Fruit fly (Drosophila melanogaster) whole organism, adult: Measurements from ENCODE around the gene ng3.

Source experiments
- CG11617 ChIP-seq: fragments of 200-800 bp; sonication (Bioruptor generic); optimal IDR thresholded peaks from 2 replicates; lab custom pipeline; 2017; ENCODE audit warnings: mild to moderate bottlenecking, missing biosample characterization, missing genetic modification reagents, missing genetic modification characterization
- CG12768 ChIP-seq: fragments of 200-800 bp; sonication (Bioruptor generic); optimal IDR thresholded peaks from 2 replicates; lab custom pipeline; 2017; ENCODE audit warnings: missing biosample characterization, missing genetic modification characterization, mild to moderate bottlenecking, moderate library complexity, missing genetic modification reagents
- CG14711 ChIP-seq: fragments of 200-800 bp; sonication (Bioruptor generic); optimal IDR thresholded peaks from 2 replicates; lab custom pipeline; 2018; ENCODE audit warnings: missing biosample characterization, mild to moderate bottlenecking, missing genetic modification characterization, moderate library complexity
- CG1620 ChIP-seq: fragments of 200-800 bp; sonication (Bioruptor generic); optimal IDR thresholded peaks from 2 replicates; lab custom pipeline; 2016; ENCODE audit warnings: missing biosample characterization, missing genetic modification characterization
- CG33017 ChIP-seq: fragments of 200-800 bp; sonication (Bioruptor generic); optimal IDR thresholded peaks from 2 replicates; lab custom pipeline; 2018; ENCODE audit warnings: missing biosample characterization, mild to moderate bottlenecking, missing genetic modification characterization, moderate library complexity
- CG5204 ChIP-seq: fragments of 200-800 bp; sonication (Bioruptor generic); optimal IDR thresholded peaks from 2 replicates; lab custom pipeline; 2016; ENCODE audit warnings: missing biosample characterization, missing genetic modification characterization
- CG7045 ChIP-seq: fragments of 200-800 bp; sonication (Bioruptor generic); optimal IDR thresholded peaks from 2 replicates; lab custom pipeline; 2017; ENCODE audit warnings: missing biosample characterization, mild to moderate bottlenecking, missing genetic modification characterization
- CG7101 ChIP-seq: fragments of 200-800 bp; sonication (Bioruptor generic); optimal IDR thresholded peaks from 2 replicates; lab custom pipeline; 2018; ENCODE audit warnings: missing biosample characterization, mild to moderate bottlenecking, missing genetic modification characterization, moderate library complexity
- Clk ChIP-seq: fragments of 200-800 bp; sonication (Bioruptor generic); optimal IDR thresholded peaks from 2 replicates; lab custom pipeline; 2017; ENCODE audit warnings: missing biosample characterization, missing genetic modification characterization
- Crg-1 ChIP-seq: fragments of 200-800 bp; sonication (Bioruptor generic); optimal IDR thresholded peaks from 2 replicates; lab custom pipeline; 2016; ENCODE audit warnings: missing biosample characterization, missing genetic modification characterization
- Hr96 ChIP-seq: fragments of 200-800 bp; sonication (Bioruptor generic); optimal IDR thresholded peaks from 2 replicates; lab custom pipeline; 2016; ENCODE audit warnings: missing biosample characterization, missing genetic modification characterization
- Mnt ChIP-seq: fragments of 200-800 bp; sonication (Bioruptor generic); optimal IDR thresholded peaks from 2 replicates; lab custom pipeline; 2016; ENCODE audit warnings: missing biosample characterization, mild to moderate bottlenecking, missing genetic modification characterization
- bab1 ChIP-seq: fragments of 200-800 bp; sonication (Bioruptor generic); optimal IDR thresholded peaks from 3 replicates; lab custom pipeline; 2019; ENCODE audit warnings: missing biosample characterization, mild to moderate bottlenecking, missing genetic modification characterization, moderate library complexity
- cic ChIP-seq: fragments of 200-800 bp; sonication (Bioruptor generic); optimal IDR thresholded peaks from 2 replicates; lab custom pipeline; 2017; ENCODE audit warnings: missing biosample characterization, mild to moderate bottlenecking, missing genetic modification characterization, moderate library complexity
- cnc ChIP-seq, 2 experiments: fragments of >200 bp; optimal IDR thresholded peaks; 2 replicates each; lab custom pipeline; 2017
- kay ChIP-seq: fragments of 200-800 bp; sonication (Bioruptor generic); peaks from one replicate; lab custom pipeline; 2016; ENCODE audit warnings: missing biosample characterization, missing genetic modification characterization, borderline replicate concordance
- ovo ChIP-seq: fragments of 200-800 bp; sonication (Bioruptor generic); optimal IDR thresholded peaks from 2 replicates; lab custom pipeline; 2016; ENCODE audit warnings: missing biosample characterization, missing genetic modification characterization
- pad ChIP-seq: fragments of 200-800 bp; sonication (Bioruptor generic); optimal IDR thresholded peaks from 3 replicates; lab custom pipeline; 2017; ENCODE audit warnings: missing biosample characterization, missing genetic modification characterization, mild to moderate bottlenecking, moderate library complexity, missing genetic modification reagents
- tj ChIP-seq: fragments of 200-800 bp; sonication (Bioruptor generic); optimal IDR thresholded peaks from 3 replicates; lab custom pipeline; 2017; ENCODE audit warnings: missing biosample characterization, mild to moderate bottlenecking, missing genetic modification characterization, moderate library complexity
- toe ChIP-seq: fragments of 200-800 bp; sonication (Bioruptor generic); optimal IDR thresholded peaks from 2 replicates; lab custom pipeline; 2016; ENCODE audit warnings: missing biosample characterization, missing genetic modification characterization

The ng3 gene

DNA sequence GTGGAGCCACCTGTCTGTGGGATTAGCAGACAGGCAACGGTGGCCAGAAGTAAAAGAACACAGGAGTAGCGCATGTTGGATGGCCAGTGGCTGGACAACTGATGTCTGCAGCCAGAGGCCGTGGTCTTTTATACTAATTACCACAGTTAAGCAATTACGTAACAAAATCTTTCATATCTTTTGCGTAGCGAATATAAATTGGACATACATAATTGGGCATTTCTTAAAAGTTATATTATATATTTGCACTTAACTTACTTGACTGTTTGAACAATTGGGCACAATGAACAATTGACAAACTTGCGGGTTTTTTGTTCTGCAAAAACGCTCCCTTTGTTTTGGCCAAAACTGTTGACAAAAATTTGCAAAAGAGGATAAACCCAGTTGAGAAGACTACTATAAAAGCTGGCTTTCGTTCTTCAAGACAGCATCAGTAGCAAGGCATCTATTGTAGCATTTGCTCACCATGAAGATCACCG, at the start of gene ng3, which contains the start of gene ng1:
ng3 (minus strand) TSS at position 101 of the 479 bp plus-strand sequence.
ng1 (plus strand) TSS at position 429 of the 479 bp plus-strand sequence.
- no peak for TF ChIP-seq CG1620 (GFP tag; lab: Kevin White, UChicago)
- TF ChIP-seq pad (GFP tag; lab: Kevin White, UChicago) = no peak
- no peak for TF ChIP-seq Hr96 (GFP tag; lab: Kevin White, UChicago)
- TF ChIP-seq kay (GFP tag; lab: Kevin White, UChicago) = no peak
- no peak for TF ChIP-seq ovo (GFP tag; lab: Kevin White, UChicago)
- TF ChIP-seq CG7101 (tag; lab: Kevin White, UChicago) = no peak
- TF ChIP-seq CG5204 (GFP tag; lab: Kevin White, UChicago) = no peak
- no peak for TF ChIP-seq cic (GFP tag; lab: Kevin White, UChicago)
- no peak for TF ChIP-seq Clk (GFP tag; lab: Kevin White, UChicago)
- no peak for TF ChIP-seq toe
- no peak for TF ChIP-seq CG14711 (tag; lab: Kevin White, UChicago)

dm6 chrX:3291071-3291660, 49.3 kb upstream of the ng3 start:
- TF ChIP-seq bab1 (GFP tag; lab: Kevin White, UChicago) = no peak
- no peak for TF ChIP-seq cic (GFP tag; lab: Kevin White, UChicago)
- no peak for TF ChIP-seq ovo (GFP tag; lab: Kevin White, UChicago)
- TF ChIP-seq CG7045 = no peak
- TF ChIP-seq Crg-1 = no peak

dm6 chrX:3288909-3289706, 47.2 kb upstream of the ng3 start:
- TF ChIP-seq bab1 (GFP tag; lab: Kevin White, UChicago) (no peak), Mnt (GFP tag; lab: Kevin White, UChicago) (peak; percentile 52), CG12768 (GFP tag; lab: Kevin White, UChicago) (no peak), kay (GFP tag; lab: Kevin White, UChicago) (peak; percentile 53), CG5204 (GFP tag; lab: Kevin White, UChicago) (no peak), CG1620 (GFP tag; lab: Kevin White, UChicago) (no peak), cic (GFP tag; lab: Kevin White, UChicago) (peak; percentile 85), cnc (optimal IDR thresholded peaks at IDR 0.05; lab: Kevin White, UChicago) (no peak), ovo (GFP tag; lab: Kevin White, UChicago) (peak; percentile 10), pad (GFP tag; lab: Kevin White, UChicago) (no peak)

DNA sequence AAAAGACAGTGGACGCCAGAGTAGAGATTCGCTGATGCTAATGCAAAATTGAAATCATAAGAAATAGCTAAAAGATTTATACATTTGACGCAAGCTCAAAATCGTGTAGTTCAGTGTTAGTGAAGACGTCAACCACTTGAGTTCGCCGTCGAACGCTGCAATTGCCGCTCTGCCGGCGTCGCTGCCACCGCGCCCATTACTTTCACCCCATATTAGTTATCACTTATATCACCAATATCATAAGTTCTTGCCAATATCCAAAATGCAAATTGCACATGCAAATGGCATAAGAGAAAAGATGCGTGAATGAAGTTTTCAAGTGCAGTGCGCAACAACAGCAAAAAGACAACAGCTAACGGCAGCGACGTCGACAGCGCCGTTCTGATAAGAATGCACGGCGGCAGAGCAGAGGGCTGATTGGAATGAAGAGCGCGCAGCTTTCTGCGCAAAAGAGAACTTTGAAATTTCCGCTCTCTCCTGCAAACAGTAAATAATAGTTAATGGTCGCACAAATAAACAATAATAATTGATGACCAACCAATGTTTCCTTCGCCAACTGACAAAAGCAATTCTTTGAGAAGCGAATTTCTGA, 46.5 kb upstream of the ng3 start:
- TF ChIP-seq Hr96 (GFP tag; lab: Kevin White, UChicago) (no peak), tj (GFP tag; lab: Kevin White, UChicago) (no peak), Crg-1 (no peak), Mnt (GFP tag; lab: Kevin White, UChicago) (no peak), cic (GFP tag; lab: Kevin White, UChicago) (no peak), CG1620 (GFP tag; lab: Kevin White, UChicago) (no peak), CG14711 (tag; lab: Kevin White, UChicago) (no peak), kay (GFP tag; lab: Kevin White, UChicago) (no peak)

DNA sequence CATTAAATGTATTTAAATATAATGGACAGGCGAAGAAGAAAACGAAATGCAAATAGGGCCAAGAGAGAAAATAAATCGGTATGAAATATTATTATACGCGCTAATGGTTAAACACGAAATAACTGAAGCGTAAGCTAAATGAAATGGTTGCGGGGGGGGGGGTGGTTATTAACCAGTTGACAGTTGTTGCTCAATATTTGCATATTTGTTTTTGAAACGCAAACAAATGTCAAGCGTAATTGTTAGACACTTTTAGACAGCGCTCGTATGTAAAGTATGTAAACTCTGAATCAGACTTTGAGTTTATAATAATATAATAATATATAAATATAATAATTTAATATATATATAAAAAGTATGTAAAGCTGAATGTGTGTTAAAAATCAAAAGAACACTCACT, 40.1 kb upstream of the ng3 start:
- TF ChIP-seq CG7101 (tag; lab: Kevin White, UChicago) (peak; percentile 36), cic (GFP tag; lab: Kevin White, UChicago) (no peak)

DNA sequence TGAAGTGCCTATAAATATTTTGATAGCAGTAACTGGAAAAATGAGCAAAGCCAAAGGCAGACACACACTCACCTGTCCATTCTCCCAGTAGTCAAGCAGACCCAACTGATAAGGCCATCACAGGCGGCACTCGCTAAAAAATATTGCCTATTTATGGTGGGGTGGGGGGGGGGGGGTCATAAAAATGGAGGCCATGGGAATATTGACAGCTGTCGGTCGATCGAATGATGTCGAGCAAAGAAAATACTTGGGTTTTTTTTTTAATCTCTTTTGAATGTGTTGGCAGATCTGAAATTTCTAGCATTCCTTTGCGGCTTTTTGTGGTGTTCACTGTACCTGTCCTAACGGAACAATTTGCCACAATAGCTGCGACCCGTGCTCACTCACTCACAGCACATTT, 31.7 kb upstream of the ng3 start:
- TF ChIP-seq cnc (optimal IDR thresholded peaks at IDR 0.05; lab: Kevin White, UChicago) = no peak
- TF ChIP-seq tj (GFP tag; lab: Kevin White, UChicago) = no peak
- TF ChIP-seq Crg-1 = no peak
- TF ChIP-seq Mnt (GFP tag; lab: Kevin White, UChicago) = no peak
- no peak for TF ChIP-seq cic (GFP tag; lab: Kevin White, UChicago)
- TF ChIP-seq CG7101 (tag; lab: Kevin White, UChicago) = no peak
- no peak for TF ChIP-seq CG5204 (GFP tag; lab: Kevin White, UChicago)
- TF ChIP-seq toe = no peak
- no peak for TF ChIP-seq Hr96 (GFP tag; lab: Kevin White, UChicago)
- TF ChIP-seq pad (GFP tag; lab: Kevin White, UChicago) = no peak
- TF ChIP-seq CG11617 (GFP tag; lab: Kevin White, UChicago) = no peak
- no peak for TF ChIP-seq kay (GFP tag; lab: Kevin White, UChicago)
- no peak for TF ChIP-seq CG33017 (tag; lab: Kevin White, UChicago)
- no peak for TF ChIP-seq CG14711 (tag; lab: Kevin White, UChicago)
- TF ChIP-seq Clk (GFP tag; lab: Kevin White, UChicago) = no peak
